Fruit fly (Drosophila melanogaster): ENCODE measurements around the gene CG5676.

Gene CG5676

dm6 chr2L:10276436-10276835 lies 20.7 kb upstream of the CG5676 start (continued):
- TF ChIP-seq CG3847 (GFP tag; IDR thresholded peaks at IDR 0.05) (no peak), CG7271 (tag; optimal IDR thresholded peaks at IDR 0.05) (peak; percentile 41), Six4 (GFP tag; optimal IDR thresholded peaks at IDR 0.05) (no peak), gsb (GFP tag; IDR thresholded peaks at IDR 0.05) (no peak), CG18011 (GFP tag; optimal IDR thresholded peaks at IDR 0.05) (no peak), Taf1 (GFP tag; IDR thresholded peaks at IDR 0.05) (no peak), CG30020 (tag; optimal IDR thresholded peaks at IDR 0.05) (no peak), Pdp1 (GFP tag; optimal IDR thresholded peaks at IDR 0.05) (peak in 1 of 2 experiments; percentile 60), fd96Cb (tag; optimal IDR thresholded peaks at IDR 0.05) (peak; percentile 45), onecut (GFP tag; IDR thresholded peaks at IDR 0.05) (no peak), D19A (tag; optimal IDR thresholded peaks at IDR 0.05) (no peak), ken (GFP tag; IDR thresholded peaks at IDR 0.05) (no peak), Sin3A (optimal IDR thresholded peaks at IDR 0.05) (no peak), bab2 (GFP tag; optimal IDR thresholded peaks at IDR 0.05) (no peak), CG11456 (GFP tag; IDR thresholded peaks at IDR 0.05) (no peak), zfh1 (GFP tag; IDR thresholded peaks at IDR 0.05) (no peak), dimm (GFP tag; IDR thresholded peaks at IDR 0.05) (no peak), Opbp (GFP tag; IDR thresholded peaks at IDR 0.05; ENCODE audit: partially characterized antibody) (no peak), ac (GFP tag; optimal IDR thresholded peaks at IDR 0.05) (no peak), CG2875 (GFP tag; optimal IDR thresholded peaks at IDR 0.05) (peak; percentile 29), dati (GFP tag; IDR thresholded peaks at IDR 0.05) (no peak), ewg (GFP tag; optimal IDR thresholded peaks at IDR 0.05) (no peak), CG7556 (GFP tag; optimal IDR thresholded peaks at IDR 0.05) (no peak), CG31224 (GFP tag; IDR thresholded peaks at IDR 0.05) (no peak), E2f2 (GFP tag; IDR thresholded peaks at IDR 0.05) (no peak), MBD-R2 (GFP tag; IDR thresholded peaks at IDR 0.05) (no peak), CG5953 (GFP tag; IDR thresholded peaks at IDR 0.05) (0 out of 2 replicates have a peak, but pooled peaks have one; percentile 16), rib (GFP tag; IDR thresholded peaks at IDR 0.05) (no peak), CG30403 (GFP tag; optimal IDR thresholded peaks at IDR 0.05) (no peak), CG11560 (tag; IDR thresholded peaks at IDR 0.05) (no peak), CG32532 (GFP tag; IDR thresholded peaks at IDR 0.05) (no peak), CG10462 (GFP tag; optimal IDR thresholded peaks at IDR 0.05) (no peak), seq (GFP tag; IDR thresholded peaks at IDR 0.05) (no peak), Poxn (GFP tag; IDR thresholded peaks at IDR 0.05) (no peak), Neu2 (GFP tag; optimal IDR thresholded peaks at IDR 0.05; ENCODE audit: borderline replicate concordance) (no peak), CG15269 (tag; optimal IDR thresholded peaks at IDR 0.05) (no peak), pnt (GFP tag; optimal IDR thresholded peaks at IDR 0.05) (no peak), HmgD (GFP tag; optimal IDR thresholded peaks at IDR 0.05) (no peak), Blimp-1 (GFP tag; optimal IDR thresholded peaks at IDR 0.05) (no peak), lov (optimal IDR thresholded peaks at IDR 0.05) (no peak), lov (GFP tag; IDR thresholded peaks at IDR 0.05) (no peak), chn (GFP tag; optimal IDR thresholded peaks at IDR 0.05) (no peak), CG11695 (GFP tag; IDR thresholded peaks at IDR 0.05) (peak; percentile 30; the same call in 1 of the 3 replicates), Camta (GFP tag; optimal IDR thresholded peaks at IDR 0.05) (no peak), Tbp (GFP tag; optimal IDR thresholded peaks at IDR 0.05) (no peak), danr (GFP tag; IDR thresholded peaks at IDR 0.05) (no peak), Mrtf (GFP tag; IDR thresholded peaks at IDR 0.05) (no peak), trh (GFP tag; optimal IDR thresholded peaks at IDR 0.05) (no peak), CG9215 (GFP tag; IDR thresholded peaks at IDR 0.05) (no peak), CG10431 (GFP tag; optimal IDR thresholded peaks at IDR 0.05) (peak; percentile 34), ttk (GFP tag; IDR thresholded peaks at IDR 0.05) (no peak), disco-r (GFP tag; optimal IDR thresholded peaks at IDR 0.05) (no peak), CG2712 (tag; optimal IDR thresholded peaks at IDR 0.05) (peak; percentile 78)

Measured in whole organism, embryonic.